Worm (Caenorhabditis elegans) whole organism, L2 larva: ENCODE data around the gene srh-206.

Source experiments
- ama-1 ChIP-seq: fragments of 150-350 bp; optimal IDR thresholded peaks from 2 replicates; lab custom pipeline; 2018; ENCODE audit warnings: inconsistent platforms
- blmp-1 ChIP-seq: sonication (generic microtip); optimal IDR thresholded peaks from 2 replicates; lab custom pipeline; 2017; ENCODE audit warnings: missing genetic modification characterization, mild to moderate bottlenecking, missing compliant biosample characterization, antibody characterized with exemption, moderate library complexity; ENCODE audit not compliant: insufficient read depth
- dmd-4 ChIP-seq: sonication (generic microtip); optimal IDR thresholded peaks from 2 replicates; lab custom pipeline; 2017; ENCODE audit warnings: missing biosample characterization, missing genetic modification characterization
- elt-3 ChIP-seq: sonication (generic microtip); optimal IDR thresholded peaks from 2 replicates; lab custom pipeline; 2017; ENCODE audit warnings: missing biosample characterization, missing genetic modification characterization
- mdl-1 ChIP-seq, 2 experiments: fragments of 150-350 bp in 1 of 2; sonication (generic microtip) in 1 of 2; optimal IDR thresholded peaks; 2 replicates each; lab custom pipeline; 2017; ENCODE audit warnings: missing biosample characterization in 2 of 2, missing genetic modification characterization in 2 of 2
- unc-55 ChIP-seq: fragments of 150-350 bp; sonication (generic microtip); optimal IDR thresholded peaks from 3 replicates; lab custom pipeline; 2014; ENCODE audit warnings: missing biosample characterization, missing genetic modification reagents, missing genetic modification characterization
- zag-1 ChIP-seq: fragments of 150-350 bp; optimal IDR thresholded peaks from 2 replicates; lab custom pipeline; 2014; ENCODE audit warnings: missing biosample characterization, missing genetic modification characterization
- ztf-1 ChIP-seq: fragments of 200-800 bp; sonication (Bioruptor generic); conservative IDR thresholded peaks from 2 replicates; pipeline ENCODE4 v1.3.6; 2022; ENCODE audit warnings: missing genetic modification characterization, missing compliant biosample characterization

ce11 chrV:16904612-16905011 is 50.1 kb downstream of the srh-206 start, which contains the start of gene nhr-262:
- TF ChIP-seq dmd-4 (tag; lab: Kevin White, UChicago) (no peak), mdl-1 (tag; optimal IDR thresholded peaks at IDR 0.05; lab: Kevin White, UChicago) (no peak), zag-1 (tag; lab: Kevin White, UChicago) (no peak), ama-1 (no peak), elt-3 (tag; lab: Kevin White, UChicago) (no peak), blmp-1 (no peak), ztf-1 (GFP tag; lab: Robert Waterston, UW) (no peak), unc-55 (GFP tag; lab: Kevin White, UChicago) (no peak)
